Fruit fly (Drosophila melanogaster) whole organism, embryonic: ENCODE measurements around the gene Scr.

Source experiments
- Atf-2 ChIP-seq: fragments of 200-800 bp; sonication (Bioruptor generic); optimal IDR thresholded peaks from 2 replicates; lab custom pipeline; 2016; ENCODE audit warnings: missing biosample characterization, missing genetic modification characterization
- Bgb ChIP-seq: fragments of 200-800 bp; sonication (Bioruptor generic); IDR thresholded peaks from 2 replicates; pipeline ENCODE4 v1.3.6; 2022; ENCODE audit warnings: missing biosample characterization, missing genetic modification characterization; ENCODE audit not compliant: partially characterized antibody
- CG10431 ChIP-seq: fragments of 200-800 bp; sonication (Bioruptor generic); optimal IDR thresholded peaks from 3 replicates; lab custom pipeline; 2018; ENCODE audit warnings: missing biosample characterization, mild to moderate bottlenecking, missing genetic modification characterization
- CG11085 ChIP-seq: fragments of 200-800 bp; sonication (Bioruptor generic); IDR thresholded peaks from 2 replicates; pipeline ENCODE4 v1.3.6; 2022; ENCODE audit warnings: missing biosample characterization, missing genetic modification characterization
- CG13424 ChIP-seq: fragments of 200-800 bp; sonication (Bioruptor generic); optimal IDR thresholded peaks from 2 replicates; lab custom pipeline; 2019; ENCODE audit warnings: missing biosample characterization, mild to moderate bottlenecking, missing genetic modification characterization, moderate library complexity
- CG15269 ChIP-seq: fragments of 200-800 bp; sonication (Bioruptor generic); optimal IDR thresholded peaks from 2 replicates; lab custom pipeline; 2018; ENCODE audit warnings: missing biosample characterization, mild to moderate bottlenecking, missing genetic modification characterization, moderate library complexity
- CG15479 ChIP-seq: fragments of 200-800 bp; sonication (Bioruptor generic); optimal IDR thresholded peaks from 3 replicates; lab custom pipeline; 2019; ENCODE audit warnings: missing biosample characterization, mild to moderate bottlenecking, missing genetic modification characterization, moderate library complexity
- CG16779 ChIP-seq: fragments of 200-800 bp; sonication (Bioruptor generic); IDR thresholded peaks from 2 replicates; pipeline ENCODE4 v1.3.6; 2022; ENCODE audit warnings: missing biosample characterization, missing genetic modification characterization
- CG18011 ChIP-seq: fragments of 200-800 bp; sonication (Bioruptor generic); optimal IDR thresholded peaks from 2 replicates; lab custom pipeline; 2017; ENCODE audit warnings: missing biosample characterization, missing genetic modification characterization, mild to moderate bottlenecking, moderate library complexity, missing genotype
- CG30020 ChIP-seq: fragments of 200-800 bp; optimal IDR thresholded peaks from 2 replicates; lab custom pipeline; 2019; ENCODE audit warnings: missing biosample characterization, mild to moderate bottlenecking, missing genetic modification characterization, moderate library complexity
- CG34224 ChIP-seq: fragments of 200-800 bp; sonication (Bioruptor generic); IDR thresholded peaks from 3 replicates; pipeline ENCODE4 v1.3.6; 2022; ENCODE audit warnings: missing biosample characterization, missing genetic modification characterization; ENCODE audit not compliant: partially characterized antibody
- CG4328 ChIP-seq: fragments of 200-800 bp; sonication (Bioruptor generic); optimal IDR thresholded peaks from 3 replicates; lab custom pipeline; 2017; ENCODE audit warnings: missing biosample characterization, missing genetic modification reagents, missing genetic modification characterization
- CG4707 ChIP-seq: fragments of 200-800 bp; sonication (Bioruptor generic); optimal IDR thresholded peaks from 2 replicates; lab custom pipeline; 2018; ENCODE audit warnings: missing biosample characterization, mild to moderate bottlenecking, missing genetic modification characterization, moderate library complexity
- CG7963 ChIP-seq: fragments of 200-800 bp; sonication (Bioruptor generic); IDR thresholded peaks from 3 replicates; pipeline ENCODE4 v1.3.6; 2022; ENCODE audit warnings: missing biosample characterization, missing genetic modification characterization; ENCODE audit not compliant: partially characterized antibody
- CG8359 ChIP-seq: fragments of 200-800 bp; sonication (Bioruptor generic); optimal IDR thresholded peaks from 2 replicates; lab custom pipeline; 2017; ENCODE audit warnings: missing biosample characterization, mild to moderate bottlenecking, missing genetic modification characterization, borderline replicate concordance
- D ChIP-seq, 2 experiments: fragments of 200-800 bp in 1 of 2; fragments of >200 bp in 1 of 2; sonication (Bioruptor generic) in 1 of 2; optimal IDR thresholded peaks; 2 replicates in 1 of 2; 3 replicates in 1 of 2; lab custom pipeline; 2017; ENCODE audit warnings: mild to moderate bottlenecking in 1 of 2, missing biosample characterization in 1 of 2, missing genetic modification characterization in 1 of 2, missing genetic modification reagents in 1 of 2
- Ets97D ChIP-seq: fragments of 200-800 bp; sonication (Bioruptor generic); optimal IDR thresholded peaks from 3 replicates; lab custom pipeline; 2016; ENCODE audit warnings: missing biosample characterization, missing genetic modification characterization
- HmgD ChIP-seq: fragments of 200-800 bp; sonication (Bioruptor generic); optimal IDR thresholded peaks from 3 replicates; lab custom pipeline; 2016; ENCODE audit warnings: missing biosample characterization, missing genetic modification characterization
- Kr ChIP-seq: fragments of 200-800 bp; sonication (Bioruptor generic); optimal IDR thresholded peaks from 2 replicates; lab custom pipeline; 2017; ENCODE audit warnings: missing biosample characterization, mild to moderate bottlenecking, missing genetic modification characterization
- MESR4 ChIP-seq: fragments of 200-800 bp; sonication (Bioruptor generic); optimal IDR thresholded peaks from 2 replicates; lab custom pipeline; 2018; ENCODE audit warnings: missing biosample characterization, mild to moderate bottlenecking, missing genetic modification characterization, moderate library complexity
- Optix ChIP-seq: fragments of 200-800 bp; sonication (Bioruptor generic); IDR thresholded peaks from 3 replicates; pipeline ENCODE4 v1.3.6; 2022; ENCODE audit warnings: missing biosample characterization, missing genetic modification characterization
- Sry-δ ChIP-seq: fragments of 200-800 bp; sonication (Bioruptor generic); optimal IDR thresholded peaks from 2 replicates; lab custom pipeline; 2016; ENCODE audit warnings: missing biosample characterization, missing genetic modification characterization
- Ssrp ChIP-seq: fragments of 200-800 bp; sonication (Bioruptor generic); optimal IDR thresholded peaks from 2 replicates; lab custom pipeline; 2018; ENCODE audit warnings: missing biosample characterization, mild to moderate bottlenecking, missing genetic modification characterization, moderate library complexity
- aop ChIP-seq: fragments of 200-800 bp; sonication (Bioruptor generic); IDR thresholded peaks from 2 replicates; pipeline ENCODE4 v1.3.6; 2022; ENCODE audit warnings: missing biosample characterization, missing genetic modification characterization
- danr ChIP-seq: fragments of 200-800 bp; sonication (Bioruptor generic); IDR thresholded peaks from 2 replicates; pipeline ENCODE4 v1.3.6; 2022; ENCODE audit warnings: missing biosample characterization, missing genetic modification characterization
- dpn ChIP-seq, 2 experiments: fragments of 200-800 bp; sonication (Bioruptor generic); optimal IDR thresholded peaks; 3 replicates each; lab custom pipeline; 2016; ENCODE audit warnings: missing biosample characterization in 2 of 2, missing genetic modification characterization in 2 of 2
- fd3F ChIP-seq: fragments of 200-800 bp; sonication (Bioruptor generic); optimal IDR thresholded peaks from 2 replicates; lab custom pipeline; 2018; ENCODE audit warnings: missing biosample characterization, mild to moderate bottlenecking, missing genetic modification characterization, moderate library complexity
- fu2 ChIP-seq: fragments of 200-800 bp; sonication (Bioruptor generic); optimal IDR thresholded peaks from 2 replicates; lab custom pipeline; 2016; ENCODE audit warnings: missing biosample characterization, missing genetic modification characterization
- gsb-n ChIP-seq: fragments of 200-800 bp; sonication (Bioruptor generic); optimal IDR thresholded peaks from 3 replicates; lab custom pipeline; 2018; ENCODE audit warnings: missing biosample characterization, mild to moderate bottlenecking, missing genetic modification characterization
- lov ChIP-seq, 2 experiments: fragments of 200-800 bp in 1 of 2; fragments of >200 bp in 1 of 2; sonication (Bioruptor generic) in 1 of 2; IDR thresholded peaks in 1 of 2; optimal IDR thresholded peaks in 1 of 2; 2 replicates in 1 of 2; 3 replicates in 1 of 2; pipeline versions ENCODE4 v1.3.6 to Lab custom; 2017 to 2022; ENCODE audit warnings: missing biosample characterization in 1 of 2, missing genetic modification characterization in 1 of 2
- prd ChIP-seq, 3 experiments: fragments of >200 bp in 2 of 3; fragments of 200-800 bp in 1 of 3; sonication (Bioruptor generic) in 1 of 3; optimal IDR thresholded peaks in 2 of 3; IDR thresholded peaks in 1 of 3; 2 replicates in 2 of 3; 3 replicates in 1 of 3; pipeline versions ENCODE4 v1.3.6 to Lab custom; 2017 to 2022; ENCODE audit warnings: missing biosample characterization in 1 of 3, missing genetic modification characterization in 1 of 3
- pros ChIP-seq: fragments of 200-800 bp; sonication (Bioruptor generic); optimal IDR thresholded peaks from 3 replicates; lab custom pipeline; 2019; ENCODE audit warnings: missing biosample characterization, mild to moderate bottlenecking, missing genetic modification characterization, moderate library complexity
- rib ChIP-seq: fragments of 200-800 bp; sonication (Bioruptor generic); IDR thresholded peaks from 2 replicates; pipeline ENCODE4 v1.3.6; 2022; ENCODE audit warnings: missing biosample characterization, missing genetic modification characterization
- so ChIP-seq: fragments of 200-800 bp; sonication (Bioruptor generic); IDR thresholded peaks from 3 replicates; pipeline ENCODE4 v1.3.6; 2022; ENCODE audit warnings: missing biosample characterization, missing genetic modification characterization
- sob ChIP-seq: fragments of 200-800 bp; sonication (Bioruptor generic); IDR thresholded peaks from 2 replicates; pipeline ENCODE4 v1.3.6; 2022; ENCODE audit warnings: missing biosample characterization, missing genetic modification characterization
- sr ChIP-seq: fragments of 200-800 bp; sonication (Bioruptor generic); IDR thresholded peaks from 3 replicates; pipeline ENCODE4 v1.3.6; 2022; ENCODE audit warnings: missing biosample characterization, missing genetic modification characterization
- tll ChIP-seq, 2 experiments: fragments of 200-800 bp in 1 of 2; fragments of >200 bp in 1 of 2; sonication (Bioruptor generic) in 1 of 2; optimal IDR thresholded peaks; 2 replicates each; lab custom pipeline; 2017 to 2019; ENCODE audit warnings: missing biosample characterization in 2 of 2, missing genetic modification characterization in 2 of 2, mild to moderate bottlenecking in 1 of 2, moderate library complexity in 1 of 2
- tna ChIP-seq: fragments of 200-800 bp; sonication (Bioruptor generic); IDR thresholded peaks from 2 replicates; pipeline ENCODE4 v1.3.6; 2022; ENCODE audit warnings: missing biosample characterization, missing genetic modification characterization; ENCODE audit not compliant: partially characterized antibody
- twi ChIP-seq: fragments of 200-800 bp; optimal IDR thresholded peaks from 2 replicates; lab custom pipeline; 2019; ENCODE audit warnings: missing biosample characterization, mild to moderate bottlenecking, missing genetic modification characterization, moderate library complexity

Gene Scr

dm6 chr3R:6885182-6885789, 35.5 kb upstream of the Scr start (continued):
- TF ChIP-seq fu2 (no peak), Sry-δ (GFP tag; lab: Kevin White, UChicago) (no peak), Ssrp (no peak), CG34224 (GFP tag; lab: Robert Waterston, UW) (no peak), CG16779 (GFP tag; lab: Robert Waterston, UW) (no peak), tna (GFP tag; lab: Robert Waterston, UW) (no peak), fd3F (GFP tag; lab: Kevin White, UChicago) (no peak), danr (no peak), CG30020 (no peak), Optix (GFP tag; lab: Robert Waterston, UW) (no peak), Bgb (GFP tag; lab: Robert Waterston, UW) (no peak), dpn (GFP tag; optimal IDR thresholded peaks at IDR 0.05; lab: Kevin White, UChicago) (no peak), CG15479 (GFP tag; lab: Kevin White, UChicago) (peak; percentile 93), gsb-n (peak; percentile 21), prd (optimal IDR thresholded peaks at IDR 0.05; lab: Kevin White, UChicago) (no peak), prd (GFP tag; IDR thresholded peaks at IDR 0.05; lab: Robert Waterston, UW) (0 out of 3 replicates have a peak, but pooled peaks have one; percentile 27), sob (no peak), HmgD (GFP tag; lab: Kevin White, UChicago) (no peak), CG13424 (tag; lab: Kevin White, UChicago) (no peak), CG18011 (GFP tag; lab: Kevin White, UChicago) (no peak), twi (tag; lab: Kevin White, UChicago) (peak; percentile 44), D (optimal IDR thresholded peaks at IDR 0.05; lab: Kevin White, UChicago) (peak; percentile 40), D (GFP tag; optimal IDR thresholded peaks at IDR 0.05; lab: Kevin White, UChicago) (no peak), aop (GFP tag; lab: Robert Waterston, UW) (no peak), CG4328 (GFP tag; lab: Kevin White, UChicago) (no peak), sr (no peak), so (no peak), lov (optimal IDR thresholded peaks at IDR 0.05; lab: Kevin White, UChicago) (no peak), lov (GFP tag; IDR thresholded peaks at IDR 0.05; lab: Robert Waterston, UW) (no peak), CG4707 (GFP tag; lab: Kevin White, UChicago) (no peak), MESR4 (GFP tag; lab: Kevin White, UChicago) (no peak), CG10431 (GFP tag; lab: Kevin White, UChicago) (no peak), Atf-2 (GFP tag; lab: Kevin White, UChicago) (no peak), CG15269 (tag; lab: Kevin White, UChicago) (no peak), tll (GFP tag; optimal IDR thresholded peaks at IDR 0.05; lab: Kevin White, UChicago) (peak; percentile 23 to 100), CG8359 (GFP tag; lab: Kevin White, UChicago) (no peak), CG11085 (GFP tag; lab: Robert Waterston, UW) (no peak), CG7963 (GFP tag; lab: Robert Waterston, UW) (no peak), rib (GFP tag; lab: Robert Waterston, UW) (no peak), Ets97D (GFP tag; lab: Kevin White, UChicago) (no peak), pros (no peak), Kr (GFP tag; lab: Kevin White, UChicago) (peak; percentile 40)
